Worm (Caenorhabditis elegans) whole organism, young adult: Measurements from ENCODE around the gene ztf-8.

ENCODE experiments used
- K11D2.4 ChIP-seq: fragments of 200-800 bp; sonication (Bioruptor generic); IDR thresholded peaks from 2 replicates; pipeline ENCODE4 v1.3.6; 2022; ENCODE audit warnings: missing genetic modification reagents, missing genetic modification characterization, missing compliant biosample characterization
- ceh-91 ChIP-seq: fragments of 200-800 bp; sonication (Bioruptor generic); IDR thresholded peaks from 2 replicates; pipeline ENCODE4 v1.3.6; 2022; ENCODE audit warnings: missing genetic modification reagents, missing genetic modification characterization, missing compliant biosample characterization
- efl-1 ChIP-seq: fragments of 150-350 bp; optimal IDR thresholded peaks from 2 replicates; lab custom pipeline; 2014; ENCODE audit warnings: missing biosample characterization, missing genetic modification reagents, missing genetic modification characterization
- hmg-20 ChIP-seq: fragments of 200-800 bp; sonication (Bioruptor generic); IDR thresholded peaks from 2 replicates; pipeline ENCODE4 v1.3.6; 2022; ENCODE audit warnings: missing genetic modification reagents, missing genetic modification characterization, missing compliant biosample characterization
- rec-8 ChIP-seq, 2 experiments: sonication (generic microtip); optimal IDR thresholded peaks; 2 replicates each; lab custom pipeline; 2016; ENCODE audit warnings: mild to moderate bottlenecking in 2 of 2, missing genetic modification characterization in 2 of 2, missing genetic modification reagents in 2 of 2, missing genotype in 2 of 2, missing biosample characterization in 1 of 2, missing compliant biosample characterization in 1 of 2, moderate library complexity in 1 of 2
- repo-1 ChIP-seq: sonication (generic microtip); optimal IDR thresholded peaks from 2 replicates; lab custom pipeline; 2017; ENCODE audit warnings: mild to moderate bottlenecking, missing genetic modification characterization, missing compliant biosample characterization
- ztf-3 ChIP-seq: fragments of 200-800 bp; sonication (Bioruptor generic); optimal IDR thresholded peaks from 2 replicates; lab custom pipeline; 2018; ENCODE audit warnings: mild to moderate bottlenecking, missing genetic modification characterization, missing compliant biosample characterization
- ztf-6 ChIP-seq: fragments of 200-800 bp; sonication (Bioruptor generic); IDR thresholded peaks from 2 replicates; pipeline ENCODE4 v1.3.6; 2022; ENCODE audit warnings: missing genetic modification reagents, missing genetic modification characterization, missing compliant biosample characterization

DNA sequence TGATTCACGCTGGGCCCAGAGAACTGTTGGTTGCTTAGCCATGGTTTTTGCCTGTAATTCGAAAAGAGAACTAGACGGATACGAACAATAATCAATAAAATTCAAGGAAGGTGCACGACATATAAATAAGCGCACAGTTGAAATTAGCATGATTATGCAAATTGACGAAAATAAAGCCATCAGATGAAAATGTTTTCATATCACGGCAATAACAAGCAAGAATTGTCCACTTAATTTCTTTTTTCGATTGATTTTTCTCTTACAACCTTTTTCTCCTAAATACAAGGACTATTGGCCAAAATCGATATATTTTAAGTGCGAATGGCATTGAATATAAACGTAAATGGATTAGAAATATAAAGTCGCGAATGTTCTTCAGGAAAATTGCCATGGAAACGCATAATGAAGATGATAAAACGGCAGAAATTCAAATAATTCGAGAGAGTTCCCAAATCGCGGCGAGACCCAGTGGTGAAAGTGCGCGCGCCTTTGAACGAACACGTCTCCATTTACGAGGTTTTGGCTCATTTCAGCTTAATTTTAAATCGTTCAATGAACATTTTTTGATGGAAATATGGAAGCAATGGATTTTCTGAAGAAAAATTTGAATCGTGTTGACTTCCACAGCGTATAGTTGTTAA lies 1.6 kb upstream of the ztf-8 start, which contains the start of the genes daf-41 and toc-1:
- no peak for TF ChIP-seq ztf-6 (GFP tag; lab: Robert Waterston, UW)
- TF ChIP-seq efl-1 (GFP tag; lab: Kevin White, UChicago), result no peak
- no peak for TF ChIP-seq rec-8 (tag; optimal IDR thresholded peaks at IDR 0.05; lab: Kevin White, UChicago)
- TF ChIP-seq repo-1, result no peak
- no peak for TF ChIP-seq ceh-91 (GFP tag; lab: Robert Waterston, UW)
- no peak for TF ChIP-seq hmg-20 (GFP tag; lab: Robert Waterston, UW)
- no peak for TF ChIP-seq K11D2.4 (GFP tag; lab: Robert Waterston, UW)
- TF ChIP-seq ztf-3 (GFP tag; lab: Kevin White, UChicago), result no peak
